Fruit fly (Drosophila melanogaster) whole organism, prepupa: ENCODE data around the gene CG5644.
A peak's percentile ranks its signal among the peaks of the same experiment; 100 is the strongest.

Source experiments
- CG10631 ChIP-seq: fragments of 200-800 bp; sonication (Bioruptor generic); optimal IDR thresholded peaks from 2 replicates; lab custom pipeline; 2016; ENCODE audit warnings: missing biosample characterization, missing genetic modification characterization
- CG10669 ChIP-seq: fragments of 200-800 bp; sonication (Bioruptor generic); optimal IDR thresholded peaks from 3 replicates; lab custom pipeline; 2018; ENCODE audit warnings: missing biosample characterization, mild to moderate bottlenecking, missing genetic modification characterization, moderate library complexity
- CG15336 ChIP-seq: fragments of 200-800 bp; sonication (Bioruptor generic); IDR thresholded peaks from 2 replicates; pipeline ENCODE4 v1.3.6; 2022; ENCODE audit warnings: missing biosample characterization, missing genetic modification characterization
- CG1621 ChIP-seq: fragments of 200-800 bp; sonication (Bioruptor generic); optimal IDR thresholded peaks from 3 replicates; lab custom pipeline; 2018; ENCODE audit warnings: missing biosample characterization, mild to moderate bottlenecking, missing genetic modification characterization
- CG16779 ChIP-seq: fragments of 200-800 bp; sonication (Bioruptor generic); optimal IDR thresholded peaks from 3 replicates; lab custom pipeline; 2017; ENCODE audit warnings: missing biosample characterization, mild to moderate bottlenecking, missing genetic modification characterization
- CG3032 ChIP-seq: fragments of 200-800 bp; optimal IDR thresholded peaks from 2 replicates; lab custom pipeline; 2019; ENCODE audit warnings: missing biosample characterization, mild to moderate bottlenecking, missing genetic modification characterization, moderate library complexity
- CG31627 ChIP-seq: fragments of 200-800 bp; sonication (Bioruptor generic); optimal IDR thresholded peaks from 3 replicates; lab custom pipeline; 2016; ENCODE audit warnings: missing biosample characterization, missing genetic modification characterization
- CG32006 ChIP-seq: fragments of 200-800 bp; sonication (Bioruptor generic); optimal IDR thresholded peaks from 3 replicates; lab custom pipeline; 2017; ENCODE audit warnings: missing biosample characterization, mild to moderate bottlenecking, missing genetic modification characterization
- CG34406 ChIP-seq: fragments of 200-800 bp; sonication (Bioruptor generic); optimal IDR thresholded peaks from 3 replicates; lab custom pipeline; 2016; ENCODE audit warnings: missing biosample characterization, missing genetic modification characterization
- CG3919 ChIP-seq: fragments of 200-800 bp; sonication (Bioruptor generic); optimal IDR thresholded peaks from 3 replicates; lab custom pipeline; 2016; ENCODE audit warnings: missing biosample characterization, missing genetic modification characterization
- CG6163 ChIP-seq: fragments of 200-800 bp; sonication (Bioruptor generic); IDR thresholded peaks from 3 replicates; pipeline ENCODE4 v1.3.6; 2022; ENCODE audit warnings: missing biosample characterization, missing genetic modification characterization
- CG6792 ChIP-seq: fragments of 200-800 bp; sonication (Bioruptor generic); optimal IDR thresholded peaks from 3 replicates; lab custom pipeline; 2016; ENCODE audit warnings: missing biosample characterization, missing genetic modification characterization
- CG8119 ChIP-seq: fragments of 200-800 bp; sonication (Bioruptor generic); IDR thresholded peaks from 3 replicates; pipeline ENCODE4 v1.3.6; 2022; ENCODE audit warnings: missing biosample characterization, missing genetic modification characterization
- CG8319 ChIP-seq: fragments of 200-800 bp; sonication (Bioruptor generic); optimal IDR thresholded peaks from 3 replicates; lab custom pipeline; 2016; ENCODE audit warnings: missing biosample characterization, missing genetic modification characterization
- CG9139 ChIP-seq: fragments of 200-800 bp; sonication (Bioruptor generic); optimal IDR thresholded peaks from 3 replicates; lab custom pipeline; 2017; ENCODE audit warnings: missing biosample characterization, mild to moderate bottlenecking, missing genetic modification characterization
- Eip75B ChIP-seq: fragments of 200-800 bp; sonication (Bioruptor generic); optimal IDR thresholded peaks from 3 replicates; lab custom pipeline; 2016; ENCODE audit warnings: missing biosample characterization, missing genetic modification characterization
- Eip78C ChIP-seq: fragments of 200-800 bp; sonication (Bioruptor generic); peaks from one replicate; lab custom pipeline; 2016; ENCODE audit warnings: missing biosample characterization, missing genetic modification characterization
- Ets21C ChIP-seq: fragments of 200-800 bp; sonication (Bioruptor generic); optimal IDR thresholded peaks from 3 replicates; lab custom pipeline; 2016; ENCODE audit warnings: missing biosample characterization, missing genetic modification characterization
- Hr39 ChIP-seq: fragments of 200-800 bp; sonication (Bioruptor generic); optimal IDR thresholded peaks from 2 replicates; lab custom pipeline; 2016; ENCODE audit warnings: missing biosample characterization, missing genetic modification characterization
- OdsH ChIP-seq: fragments of 200-800 bp; sonication (Bioruptor generic); optimal IDR thresholded peaks from 3 replicates; lab custom pipeline; 2016; ENCODE audit warnings: missing biosample characterization, missing genetic modification characterization
- Sox102F ChIP-seq: fragments of 200-800 bp; sonication (Bioruptor generic); optimal IDR thresholded peaks from 2 replicates; lab custom pipeline; 2016; ENCODE audit warnings: missing biosample characterization, mild to moderate bottlenecking, missing genetic modification characterization
- Sox14 ChIP-seq: fragments of 200-800 bp; sonication (Bioruptor generic); optimal IDR thresholded peaks from 3 replicates; lab custom pipeline; 2016; ENCODE audit warnings: missing biosample characterization, missing genetic modification characterization
- Sox15 ChIP-seq: fragments of 200-800 bp; sonication (Bioruptor generic); optimal IDR thresholded peaks from 3 replicates; lab custom pipeline; 2016; ENCODE audit warnings: missing biosample characterization, missing genetic modification characterization
- achi ChIP-seq: fragments of 200-800 bp; sonication (Bioruptor generic); optimal IDR thresholded peaks from 3 replicates; lab custom pipeline; 2016; ENCODE audit warnings: missing biosample characterization, missing genetic modification characterization
- acj6 ChIP-seq: fragments of 200-800 bp; sonication (Bioruptor generic); optimal IDR thresholded peaks from 3 replicates; lab custom pipeline; 2016; ENCODE audit warnings: missing biosample characterization, missing genetic modification characterization
- dac ChIP-seq: fragments of 200-800 bp; sonication (Bioruptor generic); optimal IDR thresholded peaks from 2 replicates; lab custom pipeline; 2017; ENCODE audit warnings: missing biosample characterization, mild to moderate bottlenecking, missing genetic modification characterization
- dsx ChIP-seq: fragments of 200-800 bp; optimal IDR thresholded peaks from 3 replicates; lab custom pipeline; 2019; ENCODE audit warnings: missing biosample characterization, mild to moderate bottlenecking, missing genetic modification characterization, moderate library complexity; ENCODE audit not compliant: poor library complexity, severe bottlenecking
- esn ChIP-seq: fragments of 200-800 bp; sonication (Bioruptor generic); optimal IDR thresholded peaks from 2 replicates; lab custom pipeline; 2016; ENCODE audit warnings: missing biosample characterization, mild to moderate bottlenecking, missing genetic modification characterization, moderate library complexity
- fd59A ChIP-seq: fragments of 200-800 bp; sonication (Bioruptor generic); optimal IDR thresholded peaks from 2 replicates; lab custom pipeline; 2017; ENCODE audit warnings: missing biosample characterization, mild to moderate bottlenecking, missing genetic modification characterization, missing genetic modification reagents
- fd85E ChIP-seq: fragments of 200-800 bp; sonication (Bioruptor generic); optimal IDR thresholded peaks from 3 replicates; lab custom pipeline; 2016; ENCODE audit warnings: missing biosample characterization, missing genetic modification characterization
- fkh ChIP-seq: fragments of 200-800 bp; sonication (Bioruptor generic); optimal IDR thresholded peaks from 3 replicates; lab custom pipeline; 2017; ENCODE audit warnings: missing biosample characterization, mild to moderate bottlenecking, missing genetic modification characterization, moderate library complexity
- lz ChIP-seq: fragments of 200-800 bp; sonication (Bioruptor generic); optimal IDR thresholded peaks from 3 replicates; lab custom pipeline; 2016; ENCODE audit warnings: missing biosample characterization, missing genetic modification characterization
- net ChIP-seq: fragments of 200-800 bp; sonication (Bioruptor generic); optimal IDR thresholded peaks from 3 replicates; lab custom pipeline; 2016; ENCODE audit warnings: missing biosample characterization, missing genetic modification characterization
- pdm3 ChIP-seq: fragments of 200-800 bp; sonication (Bioruptor generic); optimal IDR thresholded peaks from 3 replicates; lab custom pipeline; 2016; ENCODE audit warnings: missing biosample characterization, missing genetic modification characterization
- salr ChIP-seq, 2 experiments: fragments of 200-800 bp; sonication (Bioruptor generic); optimal IDR thresholded peaks; 3 replicates each; lab custom pipeline; 2016 to 2018; ENCODE audit warnings: missing biosample characterization in 2 of 2, missing genetic modification characterization in 2 of 2, mild to moderate bottlenecking in 1 of 2
- spab ChIP-seq: fragments of 200-800 bp; sonication (Bioruptor generic); optimal IDR thresholded peaks from 2 replicates; lab custom pipeline; 2017; ENCODE audit warnings: missing biosample characterization, mild to moderate bottlenecking, missing genetic modification characterization, missing genetic modification reagents
- ss ChIP-seq, 2 experiments: fragments of 200-800 bp; sonication (Bioruptor generic); optimal IDR thresholded peaks; 2 replicates in 1 of 2; 3 replicates in 1 of 2; lab custom pipeline; 2017 to 2018; ENCODE audit warnings: mild to moderate bottlenecking in 2 of 2, missing biosample characterization in 2 of 2, missing genetic modification characterization in 2 of 2, moderate library complexity in 1 of 2
- svp ChIP-seq: fragments of 200-800 bp; sonication (Bioruptor generic); peaks from one replicate; lab custom pipeline; 2016; ENCODE audit warnings: missing biosample characterization, missing genetic modification characterization

Gene CG5644

DNA sequence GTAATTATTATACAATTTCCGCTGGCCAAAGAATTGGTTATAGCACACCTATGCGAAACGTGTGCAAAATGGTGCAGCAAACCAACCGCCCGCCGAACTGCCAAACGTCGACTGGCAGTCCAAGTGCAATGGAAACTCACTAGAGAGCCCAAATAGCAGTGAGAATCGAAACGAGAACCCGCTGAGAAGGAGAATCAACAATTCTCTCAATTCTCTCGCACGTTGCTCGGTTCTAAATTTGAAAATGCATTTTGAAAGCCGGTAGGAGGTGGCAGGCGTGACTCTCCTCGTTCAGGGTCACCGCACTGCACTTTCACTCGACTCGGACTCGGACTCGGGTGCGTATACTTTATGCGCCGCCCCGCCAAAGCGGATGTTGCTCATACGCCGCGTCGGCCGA lies at the start of gene CG5644:
Gene CG5644 (minus strand): TSS at position 101 of the 400 bp plus-strand sequence.
- no peak for TF ChIP-seq fd59A (GFP tag; lab: Kevin White, UChicago)
- TF ChIP-seq dsx (GFP tag; lab: Kevin White, UChicago) = no peak
- TF ChIP-seq Sox15 = no peak
- no peak for TF ChIP-seq CG15336 (GFP tag; lab: Robert Waterston, UW)
- TF ChIP-seq CG10669 (GFP tag; lab: Kevin White, UChicago) = no peak

DNA sequence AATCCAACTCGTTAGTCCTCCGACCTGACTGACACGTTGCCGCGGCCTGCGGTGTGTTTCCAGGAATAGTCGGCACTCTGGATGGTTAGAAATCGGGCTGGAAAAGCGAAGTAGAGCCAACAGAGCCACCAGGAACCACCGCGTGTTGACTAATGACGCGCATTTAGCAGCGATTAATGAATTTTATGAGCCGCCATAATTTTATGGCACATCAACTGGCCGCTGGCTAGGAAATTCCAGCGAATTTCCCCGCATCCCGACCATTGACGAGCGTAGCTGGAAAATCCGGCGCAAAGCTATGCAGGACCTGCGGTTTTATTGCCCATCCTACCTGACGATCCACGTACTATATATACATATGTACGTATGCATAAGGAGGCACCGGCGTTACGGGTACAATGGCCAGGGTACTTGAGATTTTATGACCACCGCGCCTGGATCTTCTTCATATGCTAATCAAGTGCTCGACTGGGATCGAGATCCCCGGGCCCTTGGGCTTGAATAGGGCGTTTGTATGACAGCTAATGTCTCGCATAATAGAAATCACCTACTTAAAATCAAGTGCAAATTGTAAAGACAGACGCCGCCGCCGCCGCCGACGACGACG lies 49.6 kb upstream of the CG5644 start:
- TF ChIP-seq Sox14 (GFP tag; lab: Kevin White, UChicago) (no peak), CG3919 (GFP tag; lab: Kevin White, UChicago) (no peak), svp (GFP tag; lab: Kevin White, UChicago) (peak; percentile 3), CG34406 (GFP tag; lab: Kevin White, UChicago) (no peak)

DNA sequence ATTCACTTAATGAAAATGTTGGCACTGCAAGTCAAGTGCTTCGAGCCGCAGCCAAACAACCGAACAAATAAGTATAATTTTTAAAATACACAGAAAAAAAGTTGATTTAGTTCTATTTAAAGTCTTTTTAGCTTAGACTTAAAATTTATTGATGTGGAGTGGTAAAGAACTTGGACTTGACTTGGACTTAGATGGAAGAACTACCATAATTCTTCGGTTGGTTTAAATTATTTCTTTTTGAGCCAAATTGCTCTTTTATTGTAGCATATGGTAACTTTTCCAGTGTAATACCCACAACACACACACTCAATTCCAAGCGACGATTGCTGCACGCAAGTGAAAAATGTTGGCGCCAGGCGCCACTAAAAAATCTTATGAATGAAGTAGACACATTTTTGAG lies 48.4 kb upstream of the CG5644 start:
- TF ChIP-seq fkh (GFP tag; lab: Kevin White, UChicago) = no peak
- peak; percentile 72 for TF ChIP-seq Eip78C (GFP tag; lab: Kevin White, UChicago)
- peak; percentile 4 for TF ChIP-seq pdm3
- TF ChIP-seq CG32006 (GFP tag; lab: Kevin White, UChicago) = peak; percentile 11
- TF ChIP-seq Hr39 (GFP tag; lab: Kevin White, UChicago) = peak; percentile 26
- peak; percentile 15 for TF ChIP-seq achi (GFP tag; lab: Kevin White, UChicago)
- no peak for TF ChIP-seq CG34406 (GFP tag; lab: Kevin White, UChicago)
- TF ChIP-seq CG16779 (tag; lab: Kevin White, UChicago) = no peak
- TF ChIP-seq CG31627 (GFP tag; lab: Kevin White, UChicago) = peak; percentile 6
- TF ChIP-seq ss (GFP tag; optimal IDR thresholded peaks at IDR 0.05; lab: Kevin White, UChicago) = peak in 1 of 2 experiments; percentile 32
- TF ChIP-seq, all 60 proteins: peak for 7

DNA sequence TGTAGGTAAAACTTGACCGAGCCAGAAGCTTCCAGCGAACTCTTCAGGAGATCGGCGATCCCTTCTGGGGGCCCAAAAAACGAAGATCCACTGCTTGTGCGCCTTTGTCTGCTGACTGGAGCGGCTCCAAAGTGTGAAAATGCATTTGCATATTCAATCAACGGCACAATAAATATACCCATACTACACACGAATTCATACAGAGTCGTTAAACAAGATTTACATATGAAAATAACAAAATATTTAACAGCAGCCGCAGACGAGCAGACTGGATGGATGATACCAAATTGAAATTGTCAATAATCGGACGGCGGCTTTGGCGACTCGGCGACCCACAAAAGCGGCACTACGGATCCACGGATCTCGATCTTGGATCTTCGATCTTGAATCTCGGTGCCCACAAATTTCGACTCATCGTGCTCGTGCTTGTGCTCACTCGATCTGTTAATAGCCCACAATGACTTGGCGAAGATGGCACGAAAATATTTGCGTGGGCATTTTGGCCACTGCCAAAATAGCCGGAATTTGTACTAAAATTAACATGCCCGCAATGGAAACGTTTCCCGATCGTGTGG lies 47.5 kb upstream of the CG5644 start:
- TF ChIP-seq OdsH (GFP tag; lab: Kevin White, UChicago) (no peak), fkh (GFP tag; lab: Kevin White, UChicago) (peak; percentile 40)

DNA sequence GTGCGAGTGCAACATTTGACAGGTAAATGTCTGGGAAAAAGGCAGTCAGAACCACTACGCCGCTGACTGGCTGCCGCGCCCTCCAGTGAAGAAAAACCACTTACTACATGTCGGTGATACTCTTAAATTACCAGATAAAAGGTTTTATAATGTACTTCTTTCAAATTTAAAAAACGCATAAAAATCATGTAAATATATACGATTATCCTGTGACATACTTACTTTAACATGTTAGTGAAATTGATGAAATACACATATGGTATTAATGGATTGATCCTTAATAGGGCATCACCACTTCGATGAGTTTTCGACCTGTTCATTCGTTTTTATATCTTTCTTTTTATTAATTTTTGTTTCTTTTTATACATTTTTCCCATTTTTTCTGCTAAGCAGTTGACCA lies 46.9 kb upstream of the CG5644 start:
- peak; percentile 7 for TF ChIP-seq esn
- peak; percentile 10 for TF ChIP-seq Sox102F (GFP tag; lab: Kevin White, UChicago)
- TF ChIP-seq Eip78C (GFP tag; lab: Kevin White, UChicago) = peak; percentile 28
- no peak for TF ChIP-seq lz (GFP tag; lab: Kevin White, UChicago)
- TF ChIP-seq fd85E (GFP tag; lab: Kevin White, UChicago) = no peak
- TF ChIP-seq svp (GFP tag; lab: Kevin White, UChicago) = peak; percentile 46

DNA sequence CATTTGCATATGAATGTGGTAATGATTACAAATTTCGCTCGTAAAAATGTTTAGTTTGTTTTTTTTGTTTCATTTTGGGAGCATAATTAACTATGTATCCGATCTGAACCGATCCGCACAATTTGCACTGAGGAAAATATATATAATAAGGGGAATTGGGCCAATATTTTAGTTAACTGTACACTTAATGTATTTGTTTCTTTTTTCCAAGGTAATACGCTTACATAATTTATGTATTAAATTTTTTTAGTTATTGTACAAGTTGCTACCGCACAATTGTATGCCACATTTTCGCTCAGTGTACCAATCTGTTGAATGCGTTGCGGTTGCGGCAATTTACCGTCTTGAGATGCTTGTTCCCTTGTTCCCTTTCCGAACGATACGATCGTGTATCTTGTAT lies 46.0 kb upstream of the CG5644 start:
- TF ChIP-seq CG16779 (tag; lab: Kevin White, UChicago) (no peak), CG1621 (tag; lab: Kevin White, UChicago) (no peak), Eip75B (GFP tag; lab: Kevin White, UChicago) (peak; percentile 13), CG9139 (no peak), net (GFP tag; lab: Kevin White, UChicago) (no peak), dsx (GFP tag; lab: Kevin White, UChicago) (peak; percentile 5), CG6163 (GFP tag; lab: Robert Waterston, UW) (peak; percentile 55; the same call in 2 of the 3 replicates), spab (GFP tag; lab: Kevin White, UChicago) (no peak), Sox15 (no peak), dac (GFP tag; lab: Kevin White, UChicago) (no peak), acj6 (GFP tag; lab: Kevin White, UChicago) (peak; percentile 8), CG10631 (peak; percentile 11), fd59A (GFP tag; lab: Kevin White, UChicago) (no peak), CG3919 (GFP tag; lab: Kevin White, UChicago) (peak; percentile 33), pdm3 (peak; percentile 16), CG8119 (GFP tag; lab: Robert Waterston, UW) (no peak), CG3032 (tag; lab: Kevin White, UChicago) (peak; percentile 10), CG8319 (GFP tag; lab: Kevin White, UChicago) (no peak), OdsH (GFP tag; lab: Kevin White, UChicago) (peak; percentile 22), fd85E (GFP tag; lab: Kevin White, UChicago) (no peak), Ets21C (GFP tag; lab: Kevin White, UChicago) (no peak), salr (GFP tag; optimal IDR thresholded peaks at IDR 0.05; lab: Kevin White, UChicago) (no peak), Hr39 (GFP tag; lab: Kevin White, UChicago) (no peak), CG34406 (GFP tag; lab: Kevin White, UChicago) (no peak), CG15336 (GFP tag; lab: Robert Waterston, UW) (no peak), svp (GFP tag; lab: Kevin White, UChicago) (no peak), CG6792 (GFP tag; lab: Kevin White, UChicago) (no peak)
